Worm (Caenorhabditis elegans): ENCODE measurements around the gene cal-1.

ce11 chrV:12560328-12560782, 43.3 kb upstream of the cal-1 start, which contains the start of gene sel-1:
- TF ChIP-seq snpc-4 (GFP tag; optimal IDR thresholded peaks at IDR 0.05) (no peak), snpc-4 (tag; optimal IDR thresholded peaks at IDR 0.05) (no peak), ets-4 (GFP tag; optimal IDR thresholded peaks at IDR 0.05) (no peak), egrh-3 (GFP tag; IDR thresholded peaks at IDR 0.05) (no peak), nhr-27 (tag; optimal IDR thresholded peaks at IDR 0.05) (no peak), pha-4 (tag; optimal IDR thresholded peaks at IDR 0.05) (no peak), ztf-28 (GFP tag; IDR thresholded peaks at IDR 0.05) (no peak), madf-6 (GFP tag; IDR thresholded peaks at IDR 0.05) (0 out of 2 replicates have a peak, but pooled peaks have one; percentile 13), lir-1 (GFP tag; conservative IDR thresholded peaks at IDR 0.05) (no peak), F57A8.1 (GFP tag; optimal IDR thresholded peaks at IDR 0.05) (no peak), ztf-18 (tag; optimal IDR thresholded peaks at IDR 0.05) (no peak), ztf-3 (GFP tag; optimal IDR thresholded peaks at IDR 0.05) (no peak), nfya-2 (GFP tag; IDR thresholded peaks at IDR 0.05) (no peak), let-607 (tag; optimal IDR thresholded peaks at IDR 0.05) (no peak), madf-3 (GFP tag; IDR thresholded peaks at IDR 0.05) (no peak)
